Worm (Caenorhabditis elegans) whole organism, L2 larva: ENCODE measurements around the gene gldi-3.

ENCODE experiments used
- blmp-1 ChIP-seq: sonication (generic microtip); optimal IDR thresholded peaks from 2 replicates; lab custom pipeline; 2017; ENCODE audit warnings: missing genetic modification characterization, mild to moderate bottlenecking, missing compliant biosample characterization, antibody characterized with exemption, moderate library complexity; ENCODE audit not compliant: insufficient read depth
- ceh-82 ChIP-seq: fragments of 150-350 bp; optimal IDR thresholded peaks from 2 replicates; lab custom pipeline; 2014; ENCODE audit warnings: missing biosample characterization, missing genetic modification characterization
- dmd-4 ChIP-seq: sonication (generic microtip); optimal IDR thresholded peaks from 2 replicates; lab custom pipeline; 2017; ENCODE audit warnings: missing biosample characterization, missing genetic modification characterization
- nhr-12 ChIP-seq: fragments of 150-350 bp; optimal IDR thresholded peaks from 2 replicates; lab custom pipeline; 2014; ENCODE audit warnings: missing biosample characterization, missing genetic modification characterization
- nhr-77 ChIP-seq: fragments of 150-350 bp; optimal IDR thresholded peaks from 2 replicates; lab custom pipeline; 2014; ENCODE audit warnings: missing biosample characterization, missing genetic modification characterization
- skn-1 ChIP-seq: sonication (generic microtip); optimal IDR thresholded peaks from 2 replicates; lab custom pipeline; 2017; ENCODE audit warnings: missing biosample characterization, missing genetic modification characterization

DNA sequence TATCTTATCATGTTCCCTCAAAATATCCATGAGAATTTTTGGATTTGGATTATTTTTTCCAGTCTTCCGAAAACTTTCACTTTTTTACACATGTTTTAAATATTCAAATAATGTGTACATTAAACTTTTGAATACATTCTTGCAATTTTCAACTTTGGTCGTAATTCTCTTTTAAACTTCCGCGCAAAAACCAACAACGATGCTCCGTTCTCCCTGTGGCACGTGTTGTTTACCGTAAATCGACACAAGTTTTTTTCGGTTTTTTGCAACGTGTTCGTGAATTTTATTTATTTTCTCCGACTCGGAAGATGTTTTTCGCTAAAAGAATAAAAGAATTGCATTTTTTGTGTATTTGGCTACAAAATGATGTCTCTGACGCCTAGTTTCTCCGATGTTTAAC lies 37.1 kb downstream of the gldi-3 start:
- no peak for TF ChIP-seq dmd-4 (tag; lab: Kevin White, UChicago)
- TF ChIP-seq nhr-12 (tag; lab: Kevin White, UChicago) = no peak
- no peak for TF ChIP-seq nhr-77
- no peak for TF ChIP-seq ceh-82 (tag; lab: Kevin White, UChicago)
- no peak for TF ChIP-seq skn-1 (tag; lab: Kevin White, UChicago)
- TF ChIP-seq blmp-1 = no peak
